Fruit fly (Drosophila melanogaster) whole organism, embryonic: ENCODE data around the gene Sgt1.
A peak's percentile ranks its signal among the peaks of the same experiment; 100 is the strongest.

Experiments used
- Aef1 ChIP-seq: fragments of 200-800 bp; sonication (Bioruptor generic); IDR thresholded peaks from 3 replicates; pipeline ENCODE4 v1.3.6; 2022; ENCODE audit warnings: missing biosample characterization, missing genetic modification characterization
- B-H1 ChIP-seq: fragments of 200-800 bp; sonication (Bioruptor generic); IDR thresholded peaks from 3 replicates; pipeline ENCODE4 v1.3.6; 2022; ENCODE audit warnings: missing biosample characterization, missing genetic modification characterization
- CG10209 ChIP-seq: fragments of 200-800 bp; sonication (Bioruptor generic); optimal IDR thresholded peaks from 3 replicates; lab custom pipeline; 2017; ENCODE audit warnings: missing biosample characterization, mild to moderate bottlenecking, missing genetic modification characterization, missing genetic modification reagents
- CG10321 ChIP-seq: fragments of 200-800 bp; sonication (Bioruptor generic); IDR thresholded peaks from 2 replicates; pipeline ENCODE4 v1.3.6; 2022; ENCODE audit warnings: missing biosample characterization, missing genetic modification characterization
- CG11695 ChIP-seq: fragments of 200-800 bp; sonication (Bioruptor generic); IDR thresholded peaks from 3 replicates; pipeline ENCODE4 v1.3.6; 2022; ENCODE audit warnings: missing biosample characterization, missing genetic modification characterization
- CG11723 ChIP-seq: fragments of 200-800 bp; sonication (Bioruptor generic); optimal IDR thresholded peaks from 2 replicates; lab custom pipeline; 2017; ENCODE audit warnings: missing biosample characterization, mild to moderate bottlenecking, missing genetic modification characterization
- CG12391 ChIP-seq: fragments of 200-800 bp; sonication (Bioruptor generic); optimal IDR thresholded peaks from 3 replicates; lab custom pipeline; 2018; ENCODE audit warnings: missing biosample characterization, mild to moderate bottlenecking, missing genetic modification characterization, moderate library complexity
- CG13287 ChIP-seq: fragments of 200-800 bp; sonication (Bioruptor generic); IDR thresholded peaks from 2 replicates; pipeline ENCODE4 v1.3.6; 2022; ENCODE audit warnings: missing biosample characterization, missing genetic modification characterization; ENCODE audit not compliant: partially characterized antibody
- CG13775 ChIP-seq: fragments of 200-800 bp; sonication (Bioruptor generic); optimal IDR thresholded peaks from 3 replicates; lab custom pipeline; 2017; ENCODE audit warnings: missing biosample characterization, mild to moderate bottlenecking, missing genetic modification characterization
- CG14014 ChIP-seq: fragments of 200-800 bp; sonication (Bioruptor generic); IDR thresholded peaks from 2 replicates; pipeline ENCODE4 v1.3.6; 2022; ENCODE audit warnings: missing biosample characterization, missing genetic modification characterization
- CG14965 ChIP-seq: fragments of 200-800 bp; sonication (Bioruptor generic); optimal IDR thresholded peaks from 2 replicates; lab custom pipeline; 2016; ENCODE audit warnings: missing biosample characterization, missing genetic modification characterization, borderline replicate concordance
- CG15011 ChIP-seq: fragments of 200-800 bp; sonication (Bioruptor generic); optimal IDR thresholded peaks from 3 replicates; lab custom pipeline; 2018; ENCODE audit warnings: missing biosample characterization, mild to moderate bottlenecking, missing genetic modification characterization
- CG16863 ChIP-seq: fragments of 200-800 bp; sonication (Bioruptor generic); optimal IDR thresholded peaks from 3 replicates; lab custom pipeline; 2016; ENCODE audit warnings: missing biosample characterization, missing genetic modification characterization
- CG17361 ChIP-seq: fragments of 200-800 bp; sonication (Bioruptor generic); IDR thresholded peaks from 3 replicates; pipeline ENCODE4 v1.3.6; 2022; ENCODE audit warnings: missing biosample characterization, missing genetic modification characterization
- CG18619 ChIP-seq: fragments of 200-800 bp; sonication (Bioruptor generic); optimal IDR thresholded peaks from 3 replicates; lab custom pipeline; 2017; ENCODE audit warnings: missing biosample characterization, mild to moderate bottlenecking, missing genetic modification characterization
- CG2120 ChIP-seq: fragments of 200-800 bp; sonication (Bioruptor generic); optimal IDR thresholded peaks from 3 replicates; lab custom pipeline; 2016; ENCODE audit warnings: missing biosample characterization, missing genetic modification characterization
- CG2875 ChIP-seq: fragments of 200-800 bp; sonication (Bioruptor generic); optimal IDR thresholded peaks from 2 replicates; lab custom pipeline; 2017; ENCODE audit warnings: missing biosample characterization, mild to moderate bottlenecking, missing genetic modification characterization, missing genetic modification reagents
- CG31388 ChIP-seq: fragments of 200-800 bp; sonication (Bioruptor generic); optimal IDR thresholded peaks from 2 replicates; lab custom pipeline; 2016; ENCODE audit warnings: missing biosample characterization, missing genetic modification characterization
- CG32767 ChIP-seq: fragments of 200-800 bp; sonication (Bioruptor generic); IDR thresholded peaks from 2 replicates; pipeline ENCODE4 v1.3.6; 2022; ENCODE audit warnings: missing biosample characterization, missing genetic modification characterization
- CG4404 ChIP-seq: fragments of 200-800 bp; sonication (Bioruptor generic); IDR thresholded peaks from 2 replicates; pipeline ENCODE4 v1.3.6; 2022; ENCODE audit warnings: missing biosample characterization, missing genetic modification characterization
- CG6683 ChIP-seq: fragments of 200-800 bp; sonication (Bioruptor generic); optimal IDR thresholded peaks from 2 replicates; lab custom pipeline; 2017; ENCODE audit warnings: missing biosample characterization, mild to moderate bottlenecking, missing genetic modification characterization, missing genetic modification reagents
- CG6689 ChIP-seq: fragments of 200-800 bp; sonication (Bioruptor generic); IDR thresholded peaks from 2 replicates; pipeline ENCODE4 v1.3.6; 2022; ENCODE audit warnings: missing biosample characterization, missing genetic modification characterization
- CG7357 ChIP-seq: fragments of 200-800 bp; sonication (Bioruptor generic); IDR thresholded peaks from 3 replicates; pipeline ENCODE4 v1.3.6; 2022; ENCODE audit warnings: missing biosample characterization, missing genetic modification characterization
- CG9817 ChIP-seq: fragments of 200-800 bp; sonication (Bioruptor generic); optimal IDR thresholded peaks from 2 replicates; lab custom pipeline; 2018; ENCODE audit warnings: missing biosample characterization, mild to moderate bottlenecking, missing genetic modification characterization, moderate library complexity
- CG9932 ChIP-seq: fragments of 200-800 bp; sonication (Bioruptor generic); IDR thresholded peaks from 2 replicates; pipeline ENCODE4 v1.3.6; 2022; ENCODE audit warnings: missing biosample characterization, missing genetic modification characterization
- Dip3 ChIP-seq: fragments of 200-800 bp; sonication (Bioruptor generic); optimal IDR thresholded peaks from 3 replicates; lab custom pipeline; 2016; ENCODE audit warnings: missing biosample characterization, missing genetic modification characterization
- HHEX ChIP-seq: fragments of 200-800 bp; sonication (Bioruptor generic); optimal IDR thresholded peaks from 3 replicates; lab custom pipeline; 2017; ENCODE audit warnings: missing biosample characterization, mild to moderate bottlenecking, missing genetic modification characterization, missing genetic modification reagents
- HLHmδ ChIP-seq: fragments of 200-800 bp; sonication (Bioruptor generic); optimal IDR thresholded peaks from 2 replicates; lab custom pipeline; 2018; ENCODE audit warnings: missing biosample characterization, mild to moderate bottlenecking, missing genetic modification characterization, moderate library complexity
- HmgZ ChIP-seq: fragments of 200-800 bp; sonication (Bioruptor generic); optimal IDR thresholded peaks from 2 replicates; lab custom pipeline; 2018; ENCODE audit warnings: missing biosample characterization, mild to moderate bottlenecking, missing genetic modification characterization
- Hmx ChIP-seq: fragments of 200-800 bp; sonication (Bioruptor generic); optimal IDR thresholded peaks from 2 replicates; lab custom pipeline; 2016; ENCODE audit warnings: missing biosample characterization, missing genetic modification characterization
- Mes4 ChIP-seq: fragments of 200-800 bp; sonication (Bioruptor generic); optimal IDR thresholded peaks from 2 replicates; lab custom pipeline; 2016; ENCODE audit warnings: missing biosample characterization, missing genetic modification characterization
- NC2α ChIP-seq: fragments of 200-800 bp; sonication (Bioruptor generic); optimal IDR thresholded peaks from 2 replicates; lab custom pipeline; 2016; ENCODE audit warnings: missing biosample characterization, missing genetic modification characterization
- Neu2 ChIP-seq: fragments of 200-800 bp; sonication (Bioruptor generic); optimal IDR thresholded peaks from 3 replicates; lab custom pipeline; 2016; ENCODE audit warnings: missing biosample characterization, missing genetic modification characterization, borderline replicate concordance
- Nf-YA ChIP-seq: fragments of 200-800 bp; sonication (Bioruptor generic); IDR thresholded peaks from 2 replicates; pipeline ENCODE4 v1.3.6; 2022; ENCODE audit warnings: missing biosample characterization, missing genetic modification characterization
- Nf-YC ChIP-seq: fragments of 200-800 bp; optimal IDR thresholded peaks from 3 replicates; lab custom pipeline; 2019; ENCODE audit warnings: missing biosample characterization, mild to moderate bottlenecking, missing genetic modification characterization, moderate library complexity
- Taf1 ChIP-seq: fragments of 200-800 bp; sonication (Bioruptor generic); IDR thresholded peaks from 2 replicates; pipeline ENCODE4 v1.3.6; 2022; ENCODE audit warnings: missing biosample characterization, missing genetic modification characterization
- YL-1 ChIP-seq: fragments of 200-800 bp; sonication (Bioruptor generic); optimal IDR thresholded peaks from 3 replicates; lab custom pipeline; 2017; ENCODE audit warnings: missing biosample characterization, mild to moderate bottlenecking, missing genetic modification characterization
- aop ChIP-seq: fragments of 200-800 bp; sonication (Bioruptor generic); IDR thresholded peaks from 2 replicates; pipeline ENCODE4 v1.3.6; 2022; ENCODE audit warnings: missing biosample characterization, missing genetic modification characterization
- crc ChIP-seq: fragments of 200-800 bp; sonication (Bioruptor generic); optimal IDR thresholded peaks from 2 replicates; lab custom pipeline; 2016; ENCODE audit warnings: missing biosample characterization, missing genetic modification characterization
- emc ChIP-seq: fragments of 200-800 bp; sonication (Bioruptor generic); optimal IDR thresholded peaks from 2 replicates; lab custom pipeline; 2016; ENCODE audit warnings: missing biosample characterization, missing genetic modification characterization
- eve ChIP-seq, 2 experiments: fragments of >200 bp; optimal IDR thresholded peaks; 2 replicates each; lab custom pipeline; 2017; ENCODE audit warnings: missing biosample characterization in 2 of 2, missing genetic modification characterization in 2 of 2
- ewg ChIP-seq: fragments of 200-800 bp; sonication (Bioruptor generic); optimal IDR thresholded peaks from 3 replicates; lab custom pipeline; 2017; ENCODE audit warnings: mild to moderate bottlenecking, missing biosample characterization, missing genetic modification reagents, missing genetic modification characterization
- gt ChIP-seq: fragments of 200-800 bp; sonication (Bioruptor generic); IDR thresholded peaks from 2 replicates; pipeline ENCODE4 v1.3.6; 2022; ENCODE audit warnings: missing biosample characterization, missing genetic modification characterization
- ken ChIP-seq: fragments of 200-800 bp; sonication (Bioruptor generic); IDR thresholded peaks from 3 replicates; pipeline ENCODE4 v1.3.6; 2022; ENCODE audit warnings: missing biosample characterization, missing genetic modification characterization
- kni ChIP-seq: fragments of 200-800 bp; sonication (Bioruptor generic); optimal IDR thresholded peaks from 3 replicates; lab custom pipeline; 2017; ENCODE audit warnings: mild to moderate bottlenecking, missing biosample characterization, missing genetic modification reagents, missing genetic modification characterization
- knrl ChIP-seq: fragments of 200-800 bp; sonication (Bioruptor generic); IDR thresholded peaks from 3 replicates; pipeline ENCODE4 v1.3.6; 2022; ENCODE audit warnings: missing biosample characterization, missing genetic modification characterization; ENCODE audit not compliant: partially characterized antibody
- pros ChIP-seq: fragments of 200-800 bp; sonication (Bioruptor generic); optimal IDR thresholded peaks from 3 replicates; lab custom pipeline; 2019; ENCODE audit warnings: missing biosample characterization, mild to moderate bottlenecking, missing genetic modification characterization, moderate library complexity
- pzg ChIP-seq: fragments of 200-800 bp; sonication (Bioruptor generic); optimal IDR thresholded peaks from 3 replicates; lab custom pipeline; 2018; ENCODE audit warnings: missing biosample characterization, mild to moderate bottlenecking, missing genetic modification characterization, moderate library complexity
- shn ChIP-seq: fragments of 200-800 bp; sonication (Bioruptor generic); optimal IDR thresholded peaks from 3 replicates; lab custom pipeline; 2016; ENCODE audit warnings: missing biosample characterization, missing genetic modification characterization
- ssp ChIP-seq: fragments of 200-800 bp; sonication (Bioruptor generic); IDR thresholded peaks from 2 replicates; pipeline ENCODE4 v1.3.6; 2022; ENCODE audit warnings: missing biosample characterization, missing genetic modification characterization
- wor ChIP-seq: fragments of 200-800 bp; sonication (Bioruptor generic); IDR thresholded peaks from 2 replicates; pipeline ENCODE4 v1.3.6; 2022; ENCODE audit warnings: missing biosample characterization, missing genetic modification characterization

Gene Sgt1

dm6 chr3R:8354458-8354857 lies 49.4 kb upstream of the Sgt1 start (continued):
- no peak for TF ChIP-seq CG13287 (GFP tag; lab: Robert Waterston, UW)
- TF ChIP-seq ewg (GFP tag; lab: Kevin White, UChicago) = no peak
- no peak for TF ChIP-seq shn (GFP tag; lab: Kevin White, UChicago)
- peak; percentile 25; the same call in 1 of the 2 replicates for TF ChIP-seq CG10321
- TF ChIP-seq Nf-YA (GFP tag; lab: Robert Waterston, UW) = peak; percentile 63
- peak; percentile 55; the same call in 2 of the 3 replicates for TF ChIP-seq Aef1 (GFP tag; lab: Robert Waterston, UW)
- TF ChIP-seq B-H1 (GFP tag; lab: Robert Waterston, UW) = peak; percentile 31; the same call in 2 of the 3 replicates
- 0 out of 3 replicates have a peak, but pooled peaks have one; percentile 57 for TF ChIP-seq ken (GFP tag; lab: Robert Waterston, UW)
- no peak for TF ChIP-seq eve (GFP tag; optimal IDR thresholded peaks at IDR 0.05; lab: Kevin White, UChicago)
- TF ChIP-seq pzg (GFP tag; lab: Kevin White, UChicago) = no peak
- TF ChIP-seq pros (GFP tag; lab: Kevin White, UChicago) = no peak
- TF ChIP-seq Mes4 (GFP tag; lab: Kevin White, UChicago) = no peak
- no peak for TF ChIP-seq kni (GFP tag; lab: Kevin White, UChicago)
- TF ChIP-seq CG14014 (GFP tag; lab: Robert Waterston, UW) = peak; percentile 59; the same call in 1 of the 2 replicates
- no peak for TF ChIP-seq gt (GFP tag; lab: Robert Waterston, UW)
- TF ChIP-seq CG6683 (GFP tag; lab: Kevin White, UChicago) = no peak
- peak; percentile 43 for TF ChIP-seq HHEX
- TF ChIP-seq Taf1 = no peak
- no peak for TF ChIP-seq CG4404
- TF ChIP-seq CG2875 (GFP tag; lab: Kevin White, UChicago) = no peak
- TF ChIP-seq CG31388 (GFP tag; lab: Kevin White, UChicago) = no peak
- peak; percentile 32 for TF ChIP-seq CG10209 (GFP tag; lab: Kevin White, UChicago)
- TF ChIP-seq aop (GFP tag; lab: Robert Waterston, UW) = no peak
- TF ChIP-seq Dip3 (GFP tag; lab: Kevin White, UChicago) = no peak
- TF ChIP-seq CG7357 (GFP tag; lab: Robert Waterston, UW) = no peak
- TF ChIP-seq Nf-YC = no peak
- TF ChIP-seq CG11723 = no peak
- TF ChIP-seq emc (GFP tag; lab: Kevin White, UChicago) = no peak
- TF ChIP-seq Hmx (GFP tag; lab: Kevin White, UChicago) = no peak
- TF ChIP-seq CG16863 (GFP tag; lab: Kevin White, UChicago) = no peak
- TF ChIP-seq CG15011 (GFP tag; lab: Kevin White, UChicago) = no peak
- TF ChIP-seq CG9932 (GFP tag; lab: Robert Waterston, UW) = peak; percentile 71
- no peak for TF ChIP-seq NC2α (GFP tag; lab: Kevin White, UChicago)
- no peak for TF ChIP-seq CG13775
- no peak for TF ChIP-seq HLHmδ
- peak; percentile 39 for TF ChIP-seq CG12391 (tag; lab: Kevin White, UChicago)
- no peak for TF ChIP-seq Neu2 (GFP tag; lab: Kevin White, UChicago)
- TF ChIP-seq HmgZ = peak; percentile 11
- 0 out of 2 replicates have a peak, but pooled peaks have one; percentile 28 for TF ChIP-seq CG32767 (GFP tag; lab: Robert Waterston, UW)
- peak; percentile 65; the same call in 1 of the 3 replicates for TF ChIP-seq CG11695 (GFP tag; lab: Robert Waterston, UW)
- TF ChIP-seq CG14965 = no peak
- peak; percentile 40; the same call in 1 of the 2 replicates for TF ChIP-seq wor (GFP tag; lab: Robert Waterston, UW)
- no peak for TF ChIP-seq knrl (GFP tag; lab: Robert Waterston, UW)
- peak; percentile 7 for TF ChIP-seq YL-1 (GFP tag; lab: Kevin White, UChicago)
- peak; percentile 74 for TF ChIP-seq CG6689 (GFP tag; lab: Robert Waterston, UW)
- TF ChIP-seq crc (GFP tag; lab: Kevin White, UChicago) = no peak
- peak; percentile 66 for TF ChIP-seq CG9817 (tag; lab: Kevin White, UChicago)
- peak; percentile 31; the same call in 1 of the 2 replicates for TF ChIP-seq ssp (GFP tag; lab: Robert Waterston, UW)
- TF ChIP-seq CG17361 = no peak
- TF ChIP-seq CG18619 (GFP tag; lab: Kevin White, UChicago) = peak; percentile 33
- peak; percentile 63 for TF ChIP-seq CG2120 (GFP tag; lab: Kevin White, UChicago)
